Fruit fly (Drosophila melanogaster): ENCODE measurements around the gene CG10646.

CG10646 gene

DNA sequence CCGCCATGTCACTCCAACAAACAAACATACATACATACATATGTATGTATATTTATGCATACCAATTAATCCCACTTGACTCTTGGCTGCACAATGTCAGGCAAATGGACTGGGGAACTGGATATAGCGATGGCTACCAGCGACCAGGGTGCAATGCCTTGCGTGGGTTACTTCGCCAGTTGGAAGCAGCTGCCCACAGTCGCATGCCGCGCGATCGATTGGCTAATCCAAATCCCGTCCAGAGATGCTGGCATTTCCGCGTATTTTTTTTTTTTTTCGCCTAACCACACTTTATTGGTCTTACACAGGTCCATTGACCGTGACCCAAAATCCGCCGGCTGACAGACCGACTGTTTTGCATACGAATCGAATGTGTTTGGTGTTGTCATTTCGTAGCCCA lies 9.4 kb downstream of the CG10646 start (continued):
- TF ChIP-seq Eip74EF (GFP tag; optimal IDR thresholded peaks at IDR 0.05) (peak in 1 of 2 experiments; percentile 85), CG6791 (GFP tag; IDR thresholded peaks at IDR 0.05; ENCODE audit: partially characterized antibody) (no peak), tio (GFP tag; optimal IDR thresholded peaks at IDR 0.05) (no peak)

DNA sequence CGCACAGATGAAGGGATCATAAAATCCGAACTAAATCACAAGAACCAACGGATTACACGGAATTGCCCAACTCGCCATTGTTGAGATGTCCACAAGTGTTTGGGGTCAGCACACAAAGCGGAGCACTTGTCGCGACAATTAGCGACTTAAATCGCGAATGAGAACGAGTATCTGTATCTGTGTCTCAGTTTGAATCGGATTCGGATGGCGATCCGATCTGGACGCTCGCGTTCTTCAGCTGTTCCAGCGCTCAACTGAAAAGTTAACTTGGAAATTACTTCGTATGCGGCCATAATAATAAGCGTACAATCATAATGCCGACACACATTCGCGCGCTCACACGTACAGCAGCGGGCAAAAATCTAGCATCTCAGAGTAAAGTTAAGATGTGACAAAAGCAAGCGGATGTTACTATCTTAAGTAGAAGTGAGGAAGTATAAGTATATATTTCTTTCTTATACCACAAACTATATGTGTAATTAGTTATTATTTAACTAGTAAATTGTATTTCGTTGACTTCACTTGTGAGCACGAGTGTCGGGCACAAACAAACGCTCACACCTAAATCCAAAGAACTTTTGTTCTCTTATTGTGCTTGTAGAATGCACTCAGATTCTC lies 13.2 kb downstream of the CG10646 start, which contains the start of gene CG10660:
CG10660 (minus strand) TSS at position 259 of the 618 bp plus-strand sequence.
- TF ChIP-seq CG11695 (GFP tag; IDR thresholded peaks at IDR 0.05) (peak; percentile 87), CG3847 (GFP tag; IDR thresholded peaks at IDR 0.05) (peak; percentile 72), PHDP (tag; optimal IDR thresholded peaks at IDR 0.05) (peak; percentile 94), Sry-δ (GFP tag; optimal IDR thresholded peaks at IDR 0.05) (peak; percentile 8), unpg (GFP tag; optimal IDR thresholded peaks at IDR 0.05) (peak; percentile 94), CG17385 (GFP tag; optimal IDR thresholded peaks at IDR 0.05) (peak; percentile 88), chn (GFP tag; optimal IDR thresholded peaks at IDR 0.05) (peak; percentile 67), CG13894 (tag; optimal IDR thresholded peaks at IDR 0.05) (no peak), dysf (GFP tag; IDR thresholded peaks at IDR 0.05) (peak; percentile 89), kni (GFP tag; optimal IDR thresholded peaks at IDR 0.05) (no peak), Dref (GFP tag; IDR thresholded peaks at IDR 0.05) (no peak), gcm (GFP tag; optimal IDR thresholded peaks at IDR 0.05) (peak; percentile 89), Doc3 (GFP tag; IDR thresholded peaks at IDR 0.05; ENCODE audit: partially characterized antibody) (no peak), Nf-YC (tag; optimal IDR thresholded peaks at IDR 0.05) (peak; percentile 37), CG31224 (GFP tag; IDR thresholded peaks at IDR 0.05) (peak; percentile 57), Sox100B (GFP tag; optimal IDR thresholded peaks at IDR 0.05) (peak; percentile 84), crp (GFP tag; optimal IDR thresholded peaks at IDR 0.05) (peak in 1 of 2 experiments; percentile 15), dm (GFP tag; optimal IDR thresholded peaks at IDR 0.05) (peak; percentile 56), p53 (GFP tag; optimal IDR thresholded peaks at IDR 0.05) (no peak), CG18476 (GFP tag; optimal IDR thresholded peaks at IDR 0.05) (peak; percentile 87), Ets97D (GFP tag; optimal IDR thresholded peaks at IDR 0.05) (peak; percentile 39), C15 (GFP tag; IDR thresholded peaks at IDR 0.05) (no peak), YL-1 (GFP tag; optimal IDR thresholded peaks at IDR 0.05) (no peak), NfI (GFP tag; optimal IDR thresholded peaks at IDR 0.05) (peak; percentile 81), Mes4 (GFP tag; optimal IDR thresholded peaks at IDR 0.05) (peak; percentile 74), Stat92E (GFP tag; optimal IDR thresholded peaks at IDR 0.05) (peak in 1 of 3 experiments; percentile 52), CG10321 (GFP tag; IDR thresholded peaks at IDR 0.05) (peak; percentile 69; the same call in 1 of the 2 replicates), ap (GFP tag; IDR thresholded peaks at IDR 0.05) (peak; percentile 81), bbx (GFP tag; IDR thresholded peaks at IDR 0.05; ENCODE audit: partially characterized antibody) (no peak), CG43689 (GFP tag; IDR thresholded peaks at IDR 0.05) (0 out of 2 replicates have a peak, but pooled peaks have one; percentile 18), CG8281 (tag; optimal IDR thresholded peaks at IDR 0.05) (peak; percentile 58), abd-A (tag; optimal IDR thresholded peaks at IDR 0.05) (no peak), CG18619 (GFP tag; optimal IDR thresholded peaks at IDR 0.05) (peak; percentile 84), CG17802 (tag; optimal IDR thresholded peaks at IDR 0.05) (peak; percentile 65), CG13123 (GFP tag; optimal IDR thresholded peaks at IDR 0.05) (peak; percentile 27), Nf-YB (GFP tag; optimal IDR thresholded peaks at IDR 0.05) (peak; percentile 73), sr (GFP tag; IDR thresholded peaks at IDR 0.05) (no peak), amos (GFP tag; IDR thresholded peaks at IDR 0.05; ENCODE audit: partially characterized antibody) (no peak), Myb (GFP tag; optimal IDR thresholded peaks at IDR 0.05) (peak; percentile 36), CG7987 (GFP tag; optimal IDR thresholded peaks at IDR 0.05) (peak; percentile 55), Meics (GFP tag; optimal IDR thresholded peaks at IDR 0.05) (peak; percentile 86), ERR (GFP tag; optimal IDR thresholded peaks at IDR 0.05) (peak; percentile 10), Hsf (GFP tag; optimal IDR thresholded peaks at IDR 0.05) (peak; percentile 83), Xrp1 (GFP tag; IDR thresholded peaks at IDR 0.05) (peak; percentile 91)
